Worm (Caenorhabditis elegans) whole organism, young adult: ENCODE measurements around the gene C36C5.14.

ENCODE experiments used
- B0019.2 ChIP-seq: fragments of 200-800 bp; sonication (Bioruptor generic); conservative IDR thresholded peaks from 2 replicates; pipeline ENCODE4 v1.3.6; 2022; ENCODE audit warnings: missing genetic modification reagents, missing genetic modification characterization, missing compliant biosample characterization
- D2030.7 ChIP-seq: fragments of 200-800 bp; sonication (Bioruptor generic); IDR thresholded peaks from 2 replicates; pipeline ENCODE4 v1.3.6; 2022; ENCODE audit warnings: missing genetic modification reagents, missing genetic modification characterization, missing compliant biosample characterization
- F22D6.2 ChIP-seq: sonication (generic microtip); optimal IDR thresholded peaks from 2 replicates; lab custom pipeline; 2016; ENCODE audit warnings: mild to moderate bottlenecking, missing genetic modification characterization, missing compliant biosample characterization
- F33H1.4 ChIP-seq: fragments of 200-800 bp; sonication (Bioruptor generic); IDR thresholded peaks from 2 replicates; pipeline ENCODE4 v1.3.6; 2022; ENCODE audit warnings: missing genetic modification reagents, missing genetic modification characterization, missing compliant biosample characterization
- F52B5.7 ChIP-seq: sonication (generic microtip); optimal IDR thresholded peaks from 2 replicates; lab custom pipeline; 2016; ENCODE audit warnings: mild to moderate bottlenecking, missing genetic modification characterization, missing compliant biosample characterization
- T07F8.4 ChIP-seq: sonication (generic microtip); optimal IDR thresholded peaks from 2 replicates; lab custom pipeline; 2016; ENCODE audit warnings: mild to moderate bottlenecking, missing genetic modification characterization, moderate library complexity, missing compliant biosample characterization
- Y53G8AR.9 ChIP-seq: fragments of 200-800 bp; sonication (Bioruptor generic); conservative IDR thresholded peaks from 2 replicates; pipeline ENCODE4 v1.3.6; 2022; ENCODE audit warnings: missing genetic modification reagents, missing genetic modification characterization, missing compliant biosample characterization
- Y79H2A.3 ChIP-seq: fragments of 200-800 bp; sonication (Bioruptor generic); conservative IDR thresholded peaks from 2 replicates; pipeline ENCODE4 v1.3.6; 2022; ENCODE audit warnings: missing genetic modification reagents, missing genetic modification characterization, missing compliant biosample characterization
- ZK185.1 ChIP-seq: sonication (generic microtip); optimal IDR thresholded peaks from 2 replicates; lab custom pipeline; 2016; ENCODE audit warnings: mild to moderate bottlenecking, missing genetic modification characterization, missing compliant biosample characterization; ENCODE audit not compliant: poor library complexity, severe bottlenecking
- ama-1 ChIP-seq, 3 experiments: fragments of 150-350 bp in 1 of 3; sonication (generic microtip) in 2 of 3; optimal IDR thresholded peaks; 2 replicates each; lab custom pipeline; 2014 to 2018; ENCODE audit warnings: missing biosample characterization in 2 of 3, missing genetic modification characterization in 2 of 3, missing genetic modification reagents in 2 of 3
- aptf-2 ChIP-seq: fragments of 200-800 bp; sonication (Bioruptor generic); conservative IDR thresholded peaks from 2 replicates; pipeline ENCODE4 v1.3.6; 2022; ENCODE audit warnings: missing genetic modification reagents, missing genetic modification characterization, missing compliant biosample characterization
- aptf-3 ChIP-seq: fragments of 200-800 bp; sonication (Bioruptor generic); IDR thresholded peaks from 2 replicates; pipeline ENCODE4 v1.3.6; 2022; ENCODE audit warnings: missing genetic modification characterization, missing compliant biosample characterization
- attf-3 ChIP-seq: fragments of 200-800 bp; sonication (Bioruptor generic); conservative IDR thresholded peaks from 2 replicates; pipeline ENCODE4 v1.3.6; 2022; ENCODE audit warnings: missing genetic modification reagents, missing genetic modification characterization, missing compliant biosample characterization
- cebp-2 ChIP-seq: fragments of 200-800 bp; sonication (Bioruptor generic); IDR thresholded peaks from 2 replicates; pipeline ENCODE4 v1.3.6; 2022; ENCODE audit warnings: missing genetic modification characterization, missing compliant biosample characterization
- ceh-100 ChIP-seq: fragments of 200-800 bp; sonication (Bioruptor generic); IDR thresholded peaks from 2 replicates; pipeline ENCODE4 v1.3.6; 2022; ENCODE audit warnings: missing genetic modification reagents, missing genetic modification characterization, missing compliant biosample characterization
- efl-1 ChIP-seq: fragments of 150-350 bp; optimal IDR thresholded peaks from 2 replicates; lab custom pipeline; 2014; ENCODE audit warnings: missing biosample characterization, missing genetic modification reagents, missing genetic modification characterization
- egrh-3 ChIP-seq: fragments of 200-800 bp; sonication (Bioruptor generic); IDR thresholded peaks from 2 replicates; pipeline ENCODE4 v1.3.6; 2022; ENCODE audit warnings: missing genetic modification reagents, missing genetic modification characterization, missing compliant biosample characterization
- him-1 ChIP-seq: sonication (generic microtip); optimal IDR thresholded peaks from 2 replicates; lab custom pipeline; 2016; ENCODE audit warnings: missing genotype, missing genetic modification reagents, missing genetic modification characterization, missing compliant biosample characterization
- hrde-1 ChIP-seq: sonication (generic microtip); optimal IDR thresholded peaks from 2 replicates; lab custom pipeline; 2016; ENCODE audit warnings: missing genetic modification characterization, mild to moderate bottlenecking, missing compliant biosample characterization, moderate library complexity, missing genotype, missing genetic modification reagents, borderline replicate concordance
- let-607 ChIP-seq, 2 experiments: fragments of 200-800 bp in 1 of 2; sonication (Bioruptor generic) in 1 of 2; sonication (generic microtip) in 1 of 2; optimal IDR thresholded peaks; 2 replicates each; lab custom pipeline; 2016 to 2018; ENCODE audit warnings: mild to moderate bottlenecking in 2 of 2, missing compliant biosample characterization in 2 of 2, missing genetic modification characterization in 2 of 2, moderate library complexity in 2 of 2, missing genotype in 1 of 2
- lin-26 ChIP-seq: fragments of 200-800 bp; sonication (Bioruptor generic); IDR thresholded peaks from 2 replicates; pipeline ENCODE4 v1.3.6; 2022; ENCODE audit warnings: missing genetic modification reagents, missing genetic modification characterization, missing compliant biosample characterization
- lin-35 ChIP-seq, 3 experiments: fragments of 150-350 bp in 2 of 3; sonication (generic microtip) in 1 of 3; optimal IDR thresholded peaks; 2 replicates each; lab custom pipeline; 2014 to 2018; ENCODE audit warnings: missing biosample characterization in 3 of 3, missing genetic modification characterization in 3 of 3, missing genetic modification reagents in 3 of 3
- lir-1 ChIP-seq: fragments of 200-800 bp; sonication (Bioruptor generic); conservative IDR thresholded peaks from 2 replicates; pipeline ENCODE4 v1.3.6; 2022; ENCODE audit warnings: missing genetic modification reagents, missing genetic modification characterization, missing compliant biosample characterization
- madf-3 ChIP-seq: fragments of 200-800 bp; sonication (Bioruptor generic); IDR thresholded peaks from 2 replicates; pipeline ENCODE4 v1.3.6; 2022; ENCODE audit warnings: missing genetic modification reagents, missing genetic modification characterization, missing compliant biosample characterization
- madf-6 ChIP-seq: fragments of 200-800 bp; sonication (Bioruptor generic); IDR thresholded peaks from 2 replicates; pipeline ENCODE4 v1.3.6; 2022; ENCODE audit warnings: missing genetic modification reagents, missing genetic modification characterization, missing compliant biosample characterization
- mxl-1 ChIP-seq: sonication (generic microtip); optimal IDR thresholded peaks from 2 replicates; lab custom pipeline; 2016; ENCODE audit warnings: missing genetic modification characterization, missing compliant biosample characterization
- nfya-2 ChIP-seq: fragments of 200-800 bp; sonication (Bioruptor generic); IDR thresholded peaks from 2 replicates; pipeline ENCODE4 v1.3.6; 2022; ENCODE audit warnings: missing genetic modification reagents, missing genetic modification characterization, missing compliant biosample characterization
- nhr-80 ChIP-seq: sonication (generic microtip); optimal IDR thresholded peaks from 2 replicates; lab custom pipeline; 2016; ENCODE audit warnings: missing genetic modification characterization, missing compliant biosample characterization
- rcor-1 ChIP-seq: fragments of 200-800 bp; sonication (Bioruptor generic); IDR thresholded peaks from 2 replicates; pipeline ENCODE4 v1.3.6; 2022; ENCODE audit warnings: missing genetic modification reagents, missing genetic modification characterization, missing compliant biosample characterization
- rec-8 ChIP-seq, 2 experiments: sonication (generic microtip); optimal IDR thresholded peaks; 2 replicates each; lab custom pipeline; 2016; ENCODE audit warnings: mild to moderate bottlenecking in 2 of 2, missing genetic modification characterization in 2 of 2, missing genetic modification reagents in 2 of 2, missing genotype in 2 of 2, missing biosample characterization in 1 of 2, missing compliant biosample characterization in 1 of 2, moderate library complexity in 1 of 2
- rpc-1 ChIP-seq, 2 experiments: fragments of 150-350 bp in 1 of 2; sonication (generic microtip) in 1 of 2; optimal IDR thresholded peaks; 2 replicates each; lab custom pipeline; 2014 to 2018; ENCODE audit warnings: missing biosample characterization in 1 of 2, missing genetic modification characterization in 1 of 2, missing genetic modification reagents in 1 of 2, missing genotype in 1 of 2
- snpc-1.3 ChIP-seq: sonication (generic microtip); optimal IDR thresholded peaks from 2 replicates; lab custom pipeline; 2017; ENCODE audit warnings: missing genetic modification characterization, mild to moderate bottlenecking, missing compliant biosample characterization, antibody characterized with exemption, moderate library complexity, missing genotype, missing genetic modification reagents; ENCODE audit not compliant: insufficient read depth
- somi-1 ChIP-seq: fragments of 200-800 bp; sonication (Bioruptor generic); optimal IDR thresholded peaks from 2 replicates; lab custom pipeline; 2018; ENCODE audit warnings: mild to moderate bottlenecking, missing genetic modification characterization, missing compliant biosample characterization
- xnd-1 ChIP-seq: sonication (generic microtip); optimal IDR thresholded peaks from 2 replicates; lab custom pipeline; 2016; ENCODE audit warnings: missing genotype, missing genetic modification reagents, missing genetic modification characterization, missing compliant biosample characterization
- ztf-22 ChIP-seq: fragments of 200-800 bp; sonication (Bioruptor generic); optimal IDR thresholded peaks from 2 replicates; lab custom pipeline; 2018; ENCODE audit warnings: mild to moderate bottlenecking, missing genetic modification characterization, moderate library complexity, missing compliant biosample characterization

C36C5.14 gene

DNA sequence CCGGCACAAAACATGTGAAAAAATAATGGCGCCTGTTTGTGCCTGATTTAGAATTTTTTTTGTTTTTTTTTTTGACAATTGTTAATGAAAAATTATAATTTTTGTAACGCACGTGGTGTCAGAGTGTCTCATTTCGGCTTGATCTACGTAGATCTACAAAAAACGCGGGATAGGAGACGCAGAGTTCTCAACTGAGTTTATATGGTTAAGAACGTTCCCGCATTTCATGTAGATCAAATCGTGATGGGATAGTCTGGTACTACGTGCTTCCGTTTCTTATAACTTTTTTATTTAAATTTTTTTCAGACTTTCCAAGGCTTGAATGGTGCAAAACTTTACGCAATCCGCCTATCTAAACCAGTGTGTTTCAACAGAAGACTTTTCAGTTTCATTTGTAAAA is 36.5 kb downstream of the C36C5.14 start, which contains the start of gene tat-6:
Gene tat-6 (plus strand): TSS at position 301 of the 400 bp plus-strand sequence.
- TF ChIP-seq madf-6, result no peak
- TF ChIP-seq attf-3 (GFP tag; lab: Robert Waterston, UW), result no peak
- no peak for TF ChIP-seq cebp-2
- no peak for TF ChIP-seq efl-1 (GFP tag; lab: Kevin White, UChicago)
- no peak for TF ChIP-seq xnd-1 (tag; lab: Kevin White, UChicago)
- no peak for TF ChIP-seq mxl-1
- no peak for TF ChIP-seq D2030.7
- no peak for TF ChIP-seq B0019.2 (GFP tag; lab: Robert Waterston, UW)
- no peak for TF ChIP-seq aptf-3 (GFP tag; lab: Robert Waterston, UW)

DNA sequence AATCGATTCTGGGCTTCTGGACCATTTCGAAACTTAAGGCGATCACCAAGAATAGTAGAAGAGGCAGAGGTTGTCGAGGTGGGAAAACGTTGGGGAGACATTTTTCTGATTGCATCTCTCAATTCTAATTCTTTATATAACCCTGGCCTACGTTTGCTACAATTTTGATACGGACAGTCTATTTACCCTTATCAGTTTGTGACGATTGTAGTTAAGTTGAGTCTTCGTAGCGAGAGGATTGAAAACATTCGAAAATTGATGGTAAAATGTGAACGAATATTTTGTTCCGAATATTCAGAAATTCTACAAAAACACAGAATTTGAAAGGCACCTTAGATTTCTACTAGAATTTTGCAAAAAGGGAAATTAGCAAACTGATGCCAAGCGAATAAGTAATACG is 37.7 kb downstream of the C36C5.14 start, which contains the start of gene Y73C8C.10:
Gene Y73C8C.10 (minus strand): TSS at position 101 of the 400 bp plus-strand sequence.
- TF ChIP-seq F33H1.4 (GFP tag; lab: Robert Waterston, UW) (no peak), lir-1 (GFP tag; lab: Robert Waterston, UW) (no peak), lin-35 (GFP tag; optimal IDR thresholded peaks at IDR 0.05; lab: Kevin White, UChicago) (no peak), Y79H2A.3 (GFP tag; lab: Robert Waterston, UW) (no peak), rcor-1 (GFP tag; lab: Robert Waterston, UW) (no peak)

DNA sequence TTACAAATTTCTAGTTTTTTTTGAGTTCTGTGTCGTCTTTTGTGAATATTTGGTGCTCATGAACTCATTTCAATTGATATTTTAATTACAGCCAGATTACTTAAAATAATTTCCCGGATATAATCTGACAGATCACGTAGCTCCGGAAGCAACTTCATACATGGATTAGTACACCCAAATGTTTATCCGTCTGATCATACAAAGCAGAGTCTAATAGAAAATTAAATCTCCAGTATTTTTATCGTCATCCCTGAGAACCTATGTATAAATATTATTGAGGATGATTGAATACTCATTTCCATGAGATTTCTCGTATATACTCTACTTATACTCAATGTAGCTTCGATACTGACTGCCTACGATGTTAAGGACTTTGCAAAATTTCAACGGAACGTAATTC is 40.4 kb downstream of the C36C5.14 start, which contains the start of gene Y73C8C.12:
Gene Y73C8C.12 (plus strand): TSS at position 301 of the 400 bp plus-strand sequence.
- TF ChIP-seq nhr-80 (tag; lab: Kevin White, UChicago), result no peak
- TF ChIP-seq ZK185.1, result no peak
- TF ChIP-seq lin-26, result no peak
- TF ChIP-seq let-607 (tag; optimal IDR thresholded peaks at IDR 0.05; lab: Kevin White, UChicago), result no peak
- no peak for TF ChIP-seq ztf-22 (GFP tag; lab: Kevin White, UChicago)
- TF ChIP-seq F52B5.7 (tag; lab: Kevin White, UChicago), result no peak
- TF ChIP-seq him-1 (tag; lab: Kevin White, UChicago), result no peak
- TF ChIP-seq rcor-1 (GFP tag; lab: Robert Waterston, UW), result no peak
- no peak for TF ChIP-seq somi-1 (GFP tag; lab: Kevin White, UChicago)
- no peak for TF ChIP-seq madf-3 (GFP tag; lab: Robert Waterston, UW)
- no peak for TF ChIP-seq hrde-1 (tag; lab: Kevin White, UChicago)
- no peak for TF ChIP-seq egrh-3
- no peak for TF ChIP-seq aptf-2 (GFP tag; lab: Robert Waterston, UW)
- no peak for TF ChIP-seq F22D6.2
- no peak for TF ChIP-seq snpc-1.3 (tag; lab: Kevin White, UChicago)
- no peak for TF ChIP-seq lin-35 (GFP tag; optimal IDR thresholded peaks at IDR 0.05; lab: Kevin White, UChicago)
- no peak for TF ChIP-seq Y53G8AR.9 (GFP tag; lab: Robert Waterston, UW)

ce11 chrV:3122403-3122802 is 42.9 kb downstream of the C36C5.14 start:
- no peak for TF ChIP-seq lin-26
- TF ChIP-seq ama-1 (optimal IDR thresholded peaks at IDR 0.05; lab: Kevin White, UChicago), result no peak
- no peak for TF ChIP-seq ama-1 (GFP tag; optimal IDR thresholded peaks at IDR 0.05; lab: Kevin White, UChicago)
- TF ChIP-seq T07F8.4 (tag; lab: Kevin White, UChicago), result no peak
- no peak for TF ChIP-seq nfya-2
- no peak for TF ChIP-seq rec-8 (tag; optimal IDR thresholded peaks at IDR 0.05; lab: Kevin White, UChicago)
- no peak for TF ChIP-seq xnd-1 (tag; lab: Kevin White, UChicago)
- TF ChIP-seq ceh-100 (GFP tag; lab: Robert Waterston, UW), result no peak
- no peak for TF ChIP-seq rpc-1 (optimal IDR thresholded peaks at IDR 0.05; lab: Kevin White, UChicago)
- no peak for TF ChIP-seq rpc-1 (tag; optimal IDR thresholded peaks at IDR 0.05; lab: Kevin White, UChicago)
- no peak for TF ChIP-seq aptf-2 (GFP tag; lab: Robert Waterston, UW)
